Fruit fly (Drosophila melanogaster) whole organism, wandering third instar larva: Measurements from ENCODE around the gene CG31205.

Experiments used
- Abd-B ChIP-seq: fragments of >200 bp; optimal IDR thresholded peaks from 2 replicates; lab custom pipeline; 2017; ENCODE audit warnings: missing biosample characterization, missing genetic modification characterization
- CG32264 ChIP-seq: fragments of 200-800 bp; sonication (Bioruptor generic); optimal IDR thresholded peaks from 2 replicates; lab custom pipeline; 2016; ENCODE audit warnings: missing biosample characterization, missing genetic modification characterization
- CrebA ChIP-seq: fragments of 200-800 bp; sonication (Bioruptor generic); optimal IDR thresholded peaks from 2 replicates; lab custom pipeline; 2016; ENCODE audit warnings: missing biosample characterization, mild to moderate bottlenecking, missing genetic modification characterization, borderline replicate concordance
- Dfd ChIP-seq: fragments of >200 bp; optimal IDR thresholded peaks from 2 replicates; lab custom pipeline; 2017; ENCODE audit warnings: missing biosample characterization, missing genetic modification characterization
- Dif ChIP-seq: fragments of 200-275, 200-300 bp; sonication (Bioruptor generic); optimal IDR thresholded peaks from 2 replicates; lab custom pipeline; 2018; ENCODE audit warnings: missing biosample characterization, missing genetic modification characterization; ENCODE audit not compliant: partially characterized antibody
- GATAd ChIP-seq: sonication (Bioruptor generic); optimal IDR thresholded peaks from 2 replicates; lab custom pipeline; 2016; ENCODE audit warnings: missing biosample characterization, missing genetic modification characterization
- HLH106 ChIP-seq: fragments of 200-800 bp; optimal IDR thresholded peaks from 3 replicates; lab custom pipeline; 2019; ENCODE audit warnings: missing biosample characterization, mild to moderate bottlenecking, missing genetic modification characterization, moderate library complexity
- Hr78 ChIP-seq: fragments of >200 bp; optimal IDR thresholded peaks from 2 replicates; lab custom pipeline; 2017; ENCODE audit warnings: missing biosample characterization, missing genetic modification characterization
- Hr83 ChIP-seq: fragments of 200-300 bp; sonication (Bioruptor generic); optimal IDR thresholded peaks from 2 replicates; lab custom pipeline; 2016; ENCODE audit warnings: missing biosample characterization, mild to moderate bottlenecking, missing genetic modification characterization, moderate library complexity; ENCODE audit not compliant: poor library complexity, severe bottlenecking
- Mio ChIP-seq: sonication (Bioruptor generic); optimal IDR thresholded peaks from 2 replicates; lab custom pipeline; 2016; ENCODE audit warnings: missing biosample characterization, missing genetic modification characterization
- Myc ChIP-seq: fragments of >200 bp; optimal IDR thresholded peaks from 2 replicates; lab custom pipeline; 2017
- N ChIP-seq: fragments of >200 bp; optimal IDR thresholded peaks from 2 replicates; lab custom pipeline; 2018; ENCODE audit warnings: missing biosample characterization, missing external identifiers, missing genetic modification characterization
- OdsH ChIP-seq: fragments of 200-800 bp; sonication (Bioruptor generic); optimal IDR thresholded peaks from 2 replicates; lab custom pipeline; 2016; ENCODE audit warnings: missing biosample characterization, mild to moderate bottlenecking, missing genetic modification characterization
- Rel ChIP-seq, 2 experiments: fragments of 200-800 bp; sonication (Bioruptor generic) in 1 of 2; optimal IDR thresholded peaks; 2 replicates in 1 of 2; 3 replicates in 1 of 2; lab custom pipeline; 2016 to 2019; ENCODE audit warnings: mild to moderate bottlenecking in 2 of 2, missing biosample characterization in 2 of 2, missing genetic modification characterization in 2 of 2, moderate library complexity in 1 of 2
- Sp1 ChIP-seq: fragments of 200-800 bp; sonication (Bioruptor generic); optimal IDR thresholded peaks from 3 replicates; lab custom pipeline; 2019; ENCODE audit warnings: missing biosample characterization, mild to moderate bottlenecking, missing genetic modification characterization, moderate library complexity
- Vsx2 ChIP-seq: fragments of 200-300, 225-300 bp; sonication (Bioruptor generic); optimal IDR thresholded peaks from 2 replicates; lab custom pipeline; 2018; ENCODE audit warnings: missing biosample characterization, missing genetic modification characterization; ENCODE audit not compliant: partially characterized antibody
- br ChIP-seq: fragments of 200-800 bp; sonication (Bioruptor generic); optimal IDR thresholded peaks from 2 replicates; lab custom pipeline; 2016; ENCODE audit warnings: missing biosample characterization, missing genetic modification characterization
- dl ChIP-seq, 2 experiments: fragments of 175-275, 200-275 bp in 1 of 2; fragments of 200-275 bp in 1 of 2; sonication (Bioruptor generic); optimal IDR thresholded peaks; lab custom pipeline; 2018; ENCODE audit warnings: mild to moderate bottlenecking in 2 of 2, missing biosample characterization in 2 of 2, missing genetic modification characterization in 2 of 2, moderate library complexity in 2 of 2; ENCODE audit not compliant: partially characterized antibody in 2 of 2, insufficient read depth in 1 of 2
- dmrt93B ChIP-seq: fragments of 200-800 bp; sonication (Bioruptor generic); optimal IDR thresholded peaks from 2 replicates; lab custom pipeline; 2018; ENCODE audit warnings: missing biosample characterization, mild to moderate bottlenecking, missing genetic modification characterization
- dsf ChIP-seq: sonication (Bioruptor generic); optimal IDR thresholded peaks from 2 replicates; lab custom pipeline; 2016; ENCODE audit warnings: missing biosample characterization, missing genetic modification characterization, borderline replicate concordance
- ey ChIP-seq: fragments of 200-800 bp; sonication (Bioruptor generic); optimal IDR thresholded peaks from 2 replicates; lab custom pipeline; 2016; ENCODE audit warnings: missing biosample characterization, missing genetic modification characterization
- foxo ChIP-seq, 2 experiments: fragments of 200-800 bp; sonication (Bioruptor generic); optimal IDR thresholded peaks; 2 replicates in 1 of 2; 3 replicates in 1 of 2; lab custom pipeline; 2016 to 2017; ENCODE audit warnings: missing biosample characterization in 2 of 2, missing genetic modification characterization in 2 of 2
- fru ChIP-seq: fragments of 200-800 bp; sonication (Bioruptor generic); optimal IDR thresholded peaks from 3 replicates; lab custom pipeline; 2016; ENCODE audit warnings: missing biosample characterization, mild to moderate bottlenecking, missing genetic modification characterization
- h ChIP-seq: fragments of 200-800 bp; sonication (Bioruptor generic); optimal IDR thresholded peaks from 3 replicates; lab custom pipeline; 2016; ENCODE audit warnings: missing biosample characterization, mild to moderate bottlenecking, missing genetic modification characterization
- jim ChIP-seq: fragments of 175-275, 200-325 bp; sonication (Bioruptor generic); optimal IDR thresholded peaks from 2 replicates; lab custom pipeline; 2016; ENCODE audit warnings: missing biosample characterization, mild to moderate bottlenecking, missing genetic modification characterization
- lola ChIP-seq: fragments of >200 bp; optimal IDR thresholded peaks from 2 replicates; lab custom pipeline; 2017; ENCODE audit warnings: missing biosample characterization, missing genetic modification characterization
- pan ChIP-seq: fragments of >200 bp; optimal IDR thresholded peaks from 2 replicates; lab custom pipeline; 2017
- psq ChIP-seq: fragments of 200-800 bp; sonication (Bioruptor generic); optimal IDR thresholded peaks from 3 replicates; lab custom pipeline; 2017; ENCODE audit warnings: missing biosample characterization, mild to moderate bottlenecking, missing genetic modification characterization, moderate library complexity
- rgr ChIP-seq: fragments of 200-800 bp; sonication (Bioruptor generic); optimal IDR thresholded peaks from 3 replicates; lab custom pipeline; 2016; ENCODE audit warnings: missing biosample characterization, mild to moderate bottlenecking, missing genetic modification characterization
- sage ChIP-seq: fragments of 200-800 bp; sonication (Bioruptor generic); optimal IDR thresholded peaks from 2 replicates; lab custom pipeline; 2016; ENCODE audit warnings: missing biosample characterization, mild to moderate bottlenecking, missing genetic modification characterization
- sv ChIP-seq: fragments of 200-800 bp; sonication (Bioruptor generic); optimal IDR thresholded peaks from 3 replicates; lab custom pipeline; 2016; ENCODE audit warnings: missing biosample characterization, missing genetic modification characterization
- tai ChIP-seq: sonication (Bioruptor generic); optimal IDR thresholded peaks from 2 replicates; lab custom pipeline; 2016; ENCODE audit warnings: missing biosample characterization, missing genetic modification characterization
- usp ChIP-seq: fragments of >200 bp; optimal IDR thresholded peaks from 2 replicates; lab custom pipeline; 2017; ENCODE audit warnings: missing biosample characterization, missing genetic modification characterization
- woc ChIP-seq: sonication (Bioruptor generic); optimal IDR thresholded peaks from 2 replicates; lab custom pipeline; 2016; ENCODE audit warnings: missing biosample characterization, mild to moderate bottlenecking, missing genetic modification characterization

The CG31205 gene

DNA sequence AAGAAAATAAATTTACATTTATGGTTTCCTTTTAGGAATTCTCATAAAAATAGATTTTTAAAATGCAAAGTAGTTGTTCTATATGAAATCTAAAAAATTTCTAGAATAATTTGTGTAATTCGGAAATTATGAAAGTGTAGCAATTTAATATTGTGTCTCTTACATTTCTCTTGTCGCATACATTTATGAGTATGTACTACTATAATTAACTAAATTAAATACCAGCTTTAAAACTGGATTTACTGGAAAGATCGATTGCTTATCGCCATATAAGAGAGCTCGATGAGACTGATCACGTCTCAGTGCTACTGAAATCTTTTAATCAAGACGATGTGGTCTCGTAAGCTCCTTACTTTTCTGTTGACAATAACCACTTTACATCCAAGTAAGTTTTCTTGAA is at the start of gene CG31205:
Gene CG31205 (plus strand): TSS at position 301 of the 400 bp plus-strand sequence.
- no peak for TF ChIP-seq h
- TF ChIP-seq N (GFP tag; lab: Kevin White, UChicago): no peak
- no peak for TF ChIP-seq woc (GFP tag; lab: Kevin White, UChicago)
- no peak for TF ChIP-seq tai (GFP tag; lab: Kevin White, UChicago)
- no peak for TF ChIP-seq Myc
- TF ChIP-seq GATAd (GFP tag; lab: Kevin White, UChicago): no peak
- TF ChIP-seq dmrt93B (GFP tag; lab: Kevin White, UChicago): no peak
- no peak for TF ChIP-seq foxo (GFP tag; optimal IDR thresholded peaks at IDR 0.05; lab: Kevin White, UChicago)
- TF ChIP-seq jim: no peak

DNA sequence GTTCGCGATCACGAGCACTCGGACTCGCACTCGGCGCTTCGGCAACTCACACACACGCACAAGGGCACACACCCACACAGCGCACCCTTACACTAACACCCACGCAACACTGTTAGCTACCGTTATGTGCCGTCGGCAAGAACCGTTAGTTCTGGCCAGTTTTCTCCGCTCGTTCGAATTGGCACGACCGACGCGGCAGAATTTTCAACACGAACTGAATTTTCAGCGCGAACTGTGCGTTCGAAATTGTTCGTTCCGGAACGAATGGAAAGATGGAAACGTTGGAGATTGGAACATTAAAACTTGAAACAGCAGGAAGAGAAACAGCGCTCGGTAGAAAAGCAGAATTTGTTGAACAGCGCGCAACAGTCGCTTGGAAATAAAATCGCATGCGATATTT is 17.1 kb upstream of the CG31205 start, which contains the start of gene Oamb:
Gene Oamb (minus strand): TSS at position 218 of the 400 bp plus-strand sequence.
- TF ChIP-seq sv (GFP tag; lab: Kevin White, UChicago) (no peak), Sp1 (GFP tag; lab: Kevin White, UChicago) (no peak), ey (GFP tag; lab: Kevin White, UChicago) (no peak), OdsH (GFP tag; lab: Kevin White, UChicago) (no peak), Hr83 (GFP tag; lab: Kevin White, UChicago) (no peak), br (GFP tag; lab: Kevin White, UChicago) (no peak), fru (GFP tag; lab: Kevin White, UChicago) (no peak), sage (no peak)

DNA sequence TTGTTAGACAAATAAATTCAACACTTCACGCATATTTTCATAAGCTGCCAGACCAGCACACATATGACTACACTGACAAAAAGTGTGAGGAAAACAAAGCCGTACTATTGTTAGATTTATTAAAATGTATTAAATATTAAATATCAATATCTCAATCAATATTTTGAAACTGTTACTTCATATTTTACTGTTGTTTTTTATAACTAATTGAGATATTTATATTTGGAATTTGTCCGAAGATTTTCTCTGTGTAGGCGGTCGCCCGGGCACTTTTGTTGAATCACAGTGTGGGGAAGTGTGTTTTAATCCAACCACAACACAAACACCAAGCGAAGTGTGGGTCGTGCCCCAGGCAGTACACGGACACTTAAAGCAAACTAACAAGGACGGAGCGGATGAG is 12.1 kb upstream of the CG31205 start:
- TF ChIP-seq br (GFP tag; lab: Kevin White, UChicago) (no peak), pan (lab: Kevin White, UChicago) (no peak), CG32264 (GFP tag; lab: Kevin White, UChicago) (no peak), Rel (GFP tag; optimal IDR thresholded peaks at IDR 0.05; lab: Kevin White, UChicago) (no peak), Rel (tag; optimal IDR thresholded peaks at IDR 0.05; lab: Kevin White, UChicago) (no peak), HLH106 (tag; lab: Kevin White, UChicago) (no peak), Hr83 (GFP tag; lab: Kevin White, UChicago) (no peak), N (GFP tag; lab: Kevin White, UChicago) (no peak), lola (GFP tag; lab: Kevin White, UChicago) (no peak), Dif (GFP tag; lab: Kevin White, UChicago) (no peak), OdsH (GFP tag; lab: Kevin White, UChicago) (no peak), foxo (GFP tag; optimal IDR thresholded peaks at IDR 0.05; lab: Kevin White, UChicago) (no peak), dsf (GFP tag; lab: Kevin White, UChicago) (no peak)

DNA sequence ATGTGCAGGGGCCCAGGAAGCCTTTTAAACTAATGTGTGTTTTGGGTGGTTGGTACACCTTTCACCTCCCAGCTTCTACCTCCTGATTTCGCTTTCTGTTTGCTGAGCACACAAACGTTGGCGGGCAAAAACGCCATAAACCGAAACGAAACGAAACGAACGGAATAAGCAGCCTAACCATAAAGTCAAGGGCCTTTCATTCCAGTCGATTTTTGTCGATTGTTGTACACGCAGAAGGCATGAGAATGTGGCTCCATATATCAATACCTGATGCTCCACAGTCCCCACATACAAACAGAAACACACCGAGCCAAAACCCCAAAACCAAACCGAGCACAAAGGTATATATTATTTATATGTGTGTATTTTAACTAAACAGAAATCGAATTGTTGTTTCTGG is 7.9 kb upstream of the CG31205 start:
- TF ChIP-seq N (GFP tag; lab: Kevin White, UChicago) (no peak), CrebA (GFP tag; lab: Kevin White, UChicago) (no peak), Hr78 (GFP tag; lab: Kevin White, UChicago) (no peak), OdsH (GFP tag; lab: Kevin White, UChicago) (no peak), rgr (GFP tag; lab: Kevin White, UChicago) (no peak), Vsx2 (no peak), ey (GFP tag; lab: Kevin White, UChicago) (no peak), dl (GFP tag; optimal IDR thresholded peaks at IDR 0.05; lab: Kevin White, UChicago; ENCODE audit: insufficient read depth in 1 of 2, partially characterized antibody in 2 of 2) (no peak), CG32264 (GFP tag; lab: Kevin White, UChicago) (no peak), h (no peak), Abd-B (GFP tag; lab: Kevin White, UChicago) (no peak), Myc (no peak), Dfd (GFP tag; lab: Kevin White, UChicago) (no peak)

DNA sequence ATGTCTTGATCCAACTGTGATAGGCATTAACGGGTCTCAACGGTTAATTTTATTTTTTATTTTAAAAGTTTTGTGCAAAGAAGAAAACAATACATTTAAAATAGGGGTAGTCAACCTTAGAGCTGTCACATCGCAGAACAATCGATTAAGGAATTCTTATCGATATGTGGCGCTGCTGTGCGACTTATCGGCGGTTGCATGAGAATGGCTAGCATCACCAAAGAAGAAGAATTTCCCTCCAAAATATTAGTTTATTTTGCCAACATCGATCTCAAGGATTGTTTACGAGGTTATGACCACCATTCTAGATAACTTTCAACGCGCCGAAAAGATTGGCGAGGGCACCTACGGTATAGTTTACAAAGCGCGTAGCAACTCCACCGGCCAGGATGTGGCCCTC is 4.0 kb downstream of the CG31205 start, which contains the start of gene Cdk2:
Gene Cdk2 (plus strand): TSS at position 219 of the 400 bp plus-strand sequence.
- TF ChIP-seq Mio (GFP tag; lab: Kevin White, UChicago) (no peak), h (no peak), foxo (GFP tag; optimal IDR thresholded peaks at IDR 0.05; lab: Kevin White, UChicago) (peak in 1 of 2 experiments; percentile 21), Hr83 (GFP tag; lab: Kevin White, UChicago) (peak; percentile 53), tai (GFP tag; lab: Kevin White, UChicago) (peak; percentile 10), dsf (GFP tag; lab: Kevin White, UChicago) (no peak), Dfd (GFP tag; lab: Kevin White, UChicago) (no peak), Rel (GFP tag; optimal IDR thresholded peaks at IDR 0.05; lab: Kevin White, UChicago) (no peak), Rel (tag; optimal IDR thresholded peaks at IDR 0.05; lab: Kevin White, UChicago) (no peak), ey (GFP tag; lab: Kevin White, UChicago) (no peak), br (GFP tag; lab: Kevin White, UChicago) (no peak), psq (GFP tag; lab: Kevin White, UChicago) (no peak), rgr (GFP tag; lab: Kevin White, UChicago) (no peak), sv (GFP tag; lab: Kevin White, UChicago) (no peak), HLH106 (tag; lab: Kevin White, UChicago) (peak; percentile 1), Sp1 (GFP tag; lab: Kevin White, UChicago) (no peak), dmrt93B (GFP tag; lab: Kevin White, UChicago) (no peak), N (GFP tag; lab: Kevin White, UChicago) (no peak), dl (GFP tag; optimal IDR thresholded peaks at IDR 0.05; lab: Kevin White, UChicago; ENCODE audit: insufficient read depth in 1 of 2, partially characterized antibody in 2 of 2) (no peak), Vsx2 (no peak), pan (lab: Kevin White, UChicago) (no peak), CG32264 (GFP tag; lab: Kevin White, UChicago) (no peak), Dif (GFP tag; lab: Kevin White, UChicago) (no peak), usp (GFP tag; lab: Kevin White, UChicago) (no peak), jim (no peak), OdsH (GFP tag; lab: Kevin White, UChicago) (no peak)
